Fruit fly (Drosophila melanogaster): Measurements from ENCODE around the gene CG10183.

CG10183 gene

DNA sequence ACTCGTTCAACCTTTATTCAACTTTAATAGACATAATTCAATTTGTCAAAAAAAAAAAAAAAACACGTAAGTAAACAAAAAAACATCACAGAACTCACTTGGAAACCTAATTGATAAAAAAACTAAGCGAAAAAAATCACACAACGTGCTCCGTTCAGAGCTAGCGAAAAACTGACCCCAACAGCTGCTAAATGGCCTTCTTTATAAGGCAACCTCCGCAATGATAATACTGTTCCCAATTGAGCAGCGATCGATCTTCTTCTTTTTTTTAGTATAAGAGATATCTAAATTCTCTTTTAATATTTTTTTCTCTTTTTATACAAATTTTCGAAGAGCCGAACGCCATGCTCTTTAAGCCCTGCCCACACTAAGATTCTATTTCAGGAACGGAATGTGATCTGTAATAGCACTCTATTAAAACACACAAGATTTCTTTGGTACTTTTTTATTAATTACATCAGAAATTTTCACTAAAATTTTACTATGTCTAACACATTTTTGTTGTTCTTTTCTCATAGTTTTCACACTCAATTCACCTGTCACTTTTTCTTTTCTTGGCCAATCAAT, 6.6 kb upstream of the CG10183 start, which contains the start of gene CG10184:
Gene CG10184 (minus strand): TSS at position 181 of the 567 bp plus-strand sequence.
- no peak for TF ChIP-seq eyg (GFP tag; optimal IDR thresholded peaks at IDR 0.05)
- peak; percentile 84 for TF ChIP-seq CG3163 (GFP tag; optimal IDR thresholded peaks at IDR 0.05)
- TF ChIP-seq CG11247 (GFP tag; IDR thresholded peaks at IDR 0.05), result no peak
- no peak for TF ChIP-seq CG31365 (tag; optimal IDR thresholded peaks at IDR 0.05)
- no peak for TF ChIP-seq CG11695 (GFP tag; IDR thresholded peaks at IDR 0.05)
- no peak for TF ChIP-seq CG10565 (GFP tag; optimal IDR thresholded peaks at IDR 0.05)
- no peak for TF ChIP-seq tna (GFP tag; IDR thresholded peaks at IDR 0.05; ENCODE audit: partially characterized antibody)
- peak; percentile 6 for TF ChIP-seq ftz-f1 (GFP tag; optimal IDR thresholded peaks at IDR 0.05)
- no peak for TF ChIP-seq dan (GFP tag; IDR thresholded peaks at IDR 0.05)
- peak; percentile 25 for TF ChIP-seq CG17385 (GFP tag; optimal IDR thresholded peaks at IDR 0.05)
- TF ChIP-seq Trl (optimal IDR thresholded peaks at IDR 0.05), result peak; percentile 29 to 33
- TF ChIP-seq Trl (GFP tag; optimal IDR thresholded peaks at IDR 0.05), result no peak
- TF ChIP-seq Bgb (GFP tag; IDR thresholded peaks at IDR 0.05; ENCODE audit: partially characterized antibody), result no peak
- TF ChIP-seq Nf-YB (GFP tag; optimal IDR thresholded peaks at IDR 0.05), result no peak
- no peak for TF ChIP-seq Bdp1 (GFP tag; optimal IDR thresholded peaks at IDR 0.05)
- no peak for TF ChIP-seq CG4707 (GFP tag; optimal IDR thresholded peaks at IDR 0.05)
- TF ChIP-seq CG3995 (GFP tag; optimal IDR thresholded peaks at IDR 0.05), result peak; percentile 33
- peak in 1 of 2 experiments; percentile 1 for TF ChIP-seq crp (GFP tag; optimal IDR thresholded peaks at IDR 0.05)
- TF ChIP-seq CG9797 (GFP tag; optimal IDR thresholded peaks at IDR 0.05), result no peak
- no peak for TF ChIP-seq CG4404 (GFP tag; IDR thresholded peaks at IDR 0.05)
- TF ChIP-seq C15 (GFP tag; IDR thresholded peaks at IDR 0.05), result no peak
- TF ChIP-seq CG34376 (GFP tag; optimal IDR thresholded peaks at IDR 0.05), result peak; percentile 1
- peak; percentile 56 for TF ChIP-seq sens (GFP tag)
- TF ChIP-seq CG17802 (tag; optimal IDR thresholded peaks at IDR 0.05), result peak; percentile 85
- no peak for TF ChIP-seq CG12071 (GFP tag; optimal IDR thresholded peaks at IDR 0.05)
- no peak for TF ChIP-seq CG30431 (GFP tag; optimal IDR thresholded peaks at IDR 0.05)
- no peak for TF ChIP-seq sd (tag; optimal IDR thresholded peaks at IDR 0.05)
- no peak for TF ChIP-seq knrl (GFP tag; IDR thresholded peaks at IDR 0.05; ENCODE audit: partially characterized antibody)
- TF ChIP-seq NFAT (GFP tag; IDR thresholded peaks at IDR 0.05), result no peak
- TF ChIP-seq Side (GFP tag; optimal IDR thresholded peaks at IDR 0.05), result no peak
- TF ChIP-seq bsh (GFP tag; optimal IDR thresholded peaks at IDR 0.05), result no peak
- peak in 1 of 2 experiments; percentile 49 for TF ChIP-seq Pdp1 (GFP tag; optimal IDR thresholded peaks at IDR 0.05)
- peak; percentile 49 for TF ChIP-seq Jarid2 (GFP tag; optimal IDR thresholded peaks at IDR 0.05)
- TF ChIP-seq CG12391 (tag; optimal IDR thresholded peaks at IDR 0.05), result no peak
- TF ChIP-seq CG4282 (GFP tag; optimal IDR thresholded peaks at IDR 0.05), result no peak

DNA sequence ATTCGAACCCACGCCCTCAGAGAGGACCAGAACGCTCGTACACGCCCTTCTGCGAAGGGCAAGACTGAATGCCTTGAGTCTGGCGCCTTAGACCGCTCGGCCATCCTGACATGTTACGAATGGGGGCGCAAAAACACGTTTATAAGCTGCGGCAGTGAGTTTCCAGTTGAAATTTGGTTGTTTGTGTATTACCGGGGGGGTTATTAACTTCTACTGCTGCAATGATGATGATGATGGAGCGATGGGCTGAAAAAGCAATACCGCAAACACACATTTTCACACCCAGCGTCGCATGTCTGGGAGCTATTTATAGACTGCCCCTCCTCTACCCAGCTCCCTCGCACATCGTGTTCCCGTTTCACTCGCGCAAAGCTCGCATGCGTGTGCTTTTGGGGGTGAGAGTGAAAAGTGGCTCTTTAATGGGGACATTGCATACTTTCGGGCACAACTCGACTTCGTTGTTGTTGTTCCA, 2.5 kb upstream of the CG10183 start:
- TF ChIP-seq CG34376 (GFP tag; optimal IDR thresholded peaks at IDR 0.05) (peak; percentile 24), fru (optimal IDR thresholded peaks at IDR 0.05) (no peak), CG6791 (GFP tag; IDR thresholded peaks at IDR 0.05; ENCODE audit: partially characterized antibody) (peak; percentile 70), Blimp-1 (GFP tag; optimal IDR thresholded peaks at IDR 0.05) (no peak), CG6175 (GFP tag; IDR thresholded peaks at IDR 0.05) (no peak), Nf-YA (GFP tag; IDR thresholded peaks at IDR 0.05) (no peak), HmgZ (tag; optimal IDR thresholded peaks at IDR 0.05) (no peak), psq (GFP tag; optimal IDR thresholded peaks at IDR 0.05) (no peak), CG10431 (GFP tag; optimal IDR thresholded peaks at IDR 0.05) (no peak), Opbp (GFP tag; IDR thresholded peaks at IDR 0.05; ENCODE audit: partially characterized antibody) (peak; percentile 65; the same call in 2 of the 3 replicates), CG17802 (tag; optimal IDR thresholded peaks at IDR 0.05) (no peak), p53 (GFP tag; optimal IDR thresholded peaks at IDR 0.05) (no peak), inv (GFP tag; IDR thresholded peaks at IDR 0.05; ENCODE audit: partially characterized antibody) (0 out of 2 replicates have a peak, but pooled peaks have one; percentile 22), hb (GFP tag; IDR thresholded peaks at IDR 0.05; ENCODE audit: partially characterized antibody) (peak; percentile 64; the same call in 1 of the 3 replicates), sug (tag; optimal IDR thresholded peaks at IDR 0.05) (peak; percentile 37), CG8765 (GFP tag; IDR thresholded peaks at IDR 0.05) (no peak), CoRest (tag; optimal IDR thresholded peaks at IDR 0.05) (no peak), yki (optimal IDR thresholded peaks at IDR 0.05) (no peak)

Data from whole organism, embryonic.